Worm (Caenorhabditis elegans): ENCODE measurements around the gene mecr-1.

Gene mecr-1

DNA sequence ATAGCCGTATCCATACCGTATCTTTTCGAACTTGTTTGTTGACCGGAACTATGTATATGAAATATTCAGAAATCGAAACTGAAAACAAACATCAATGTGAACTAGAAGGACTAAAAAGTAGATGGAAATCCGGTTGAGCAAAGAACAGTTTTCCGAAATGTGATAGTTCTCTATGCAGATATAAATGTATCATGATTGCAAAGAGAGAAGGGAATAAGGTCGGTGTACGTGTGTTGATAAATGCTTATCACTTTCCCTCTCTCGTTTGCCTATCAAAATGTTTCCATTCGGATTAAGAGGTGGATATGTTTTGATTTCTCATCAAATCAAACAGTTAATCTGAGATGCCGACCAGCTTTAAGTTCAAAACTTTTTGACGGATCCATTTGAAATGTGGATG lies 38.9 kb downstream of the mecr-1 start:
- no peak for TF ChIP-seq pes-1 (GFP tag; IDR thresholded peaks at IDR 0.05)
- TF ChIP-seq ets-7 (tag; optimal IDR thresholded peaks at IDR 0.05) = no peak
- TF ChIP-seq ama-1 (optimal IDR thresholded peaks at IDR 0.05) = no peak
- no peak for TF ChIP-seq tra-4 (tag; optimal IDR thresholded peaks at IDR 0.05)
- TF ChIP-seq F13C5.2 (tag; optimal IDR thresholded peaks at IDR 0.05) = no peak
- no peak for TF ChIP-seq tbx-11 (GFP tag; IDR thresholded peaks at IDR 0.05)
- TF ChIP-seq flt-1 (GFP tag; IDR thresholded peaks at IDR 0.05) = no peak
- TF ChIP-seq ceh-36 (tag; optimal IDR thresholded peaks at IDR 0.05) = no peak
- no peak for TF ChIP-seq hmg-4 (GFP tag; optimal IDR thresholded peaks at IDR 0.05)
- TF ChIP-seq tbx-37 (GFP tag; conservative IDR thresholded peaks at IDR 0.05) = no peak
- no peak for TF ChIP-seq sea-1 (GFP tag; conservative IDR thresholded peaks at IDR 0.05)
- TF ChIP-seq ceh-13 (GFP tag; optimal IDR thresholded peaks at IDR 0.05) = no peak

DNA sequence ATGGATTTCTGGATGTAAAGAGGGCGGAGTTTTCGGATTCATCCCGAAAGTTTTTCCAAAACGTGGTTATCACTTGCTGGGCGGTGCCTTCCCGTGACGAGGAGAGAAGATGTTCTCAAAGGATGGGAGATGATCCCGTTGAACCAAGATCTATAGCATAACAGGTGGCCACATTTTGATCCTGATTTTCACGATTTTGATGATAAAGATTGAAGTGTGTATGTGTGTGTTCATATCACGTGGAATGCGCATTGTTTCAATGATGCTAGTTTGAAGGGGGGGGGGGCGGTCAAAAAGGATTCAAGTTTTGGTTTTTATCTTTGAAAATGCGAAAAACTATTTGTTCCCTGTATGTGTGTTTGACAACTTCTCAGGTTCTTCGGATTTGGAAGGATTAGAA lies 41.9 kb downstream of the mecr-1 start, which contains the start of gene mltn-1:
mltn-1 (minus strand) TSS at position 22 of the 400 bp plus-strand sequence.
- TF ChIP-seq aly-1 (tag; optimal IDR thresholded peaks at IDR 0.05) (no peak), F13C5.2 (tag; optimal IDR thresholded peaks at IDR 0.05) (no peak), ceh-13 (GFP tag; optimal IDR thresholded peaks at IDR 0.05) (no peak), hmbx-1 (tag; optimal IDR thresholded peaks at IDR 0.05) (no peak), tbx-37 (GFP tag; conservative IDR thresholded peaks at IDR 0.05) (no peak), hnd-1 (tag; optimal IDR thresholded peaks at IDR 0.05) (no peak), scrt-1 (GFP tag; IDR thresholded peaks at IDR 0.05) (no peak), flt-1 (GFP tag; IDR thresholded peaks at IDR 0.05) (no peak), ets-7 (tag; optimal IDR thresholded peaks at IDR 0.05) (no peak), tbx-11 (GFP tag; IDR thresholded peaks at IDR 0.05) (no peak), sea-1 (GFP tag; conservative IDR thresholded peaks at IDR 0.05) (no peak), ama-1 (optimal IDR thresholded peaks at IDR 0.05) (no peak), ceh-36 (tag; optimal IDR thresholded peaks at IDR 0.05) (no peak)

DNA sequence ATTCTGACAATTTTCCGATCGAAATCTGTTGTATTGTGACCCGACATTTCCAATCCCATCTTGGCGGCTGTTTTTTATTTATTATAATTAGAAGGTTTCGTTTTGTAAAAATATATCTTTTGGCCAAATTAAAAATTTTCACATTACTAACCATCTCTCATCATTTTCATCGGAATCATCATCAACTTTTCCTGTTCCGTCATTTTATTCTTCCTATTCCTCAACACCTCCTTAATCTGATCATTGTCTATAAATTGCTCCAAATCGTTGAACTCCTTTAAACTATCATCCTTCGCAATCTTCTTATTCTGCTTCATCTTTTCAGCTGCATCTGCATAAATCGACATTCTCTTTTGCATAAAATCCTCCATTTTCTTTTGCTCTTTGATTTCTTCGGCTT lies 44.7 kb downstream of the mecr-1 start:
- no peak for TF ChIP-seq tbx-11 (GFP tag; IDR thresholded peaks at IDR 0.05)
- no peak for TF ChIP-seq tra-4 (tag; optimal IDR thresholded peaks at IDR 0.05)
- TF ChIP-seq F13C5.2 (tag; optimal IDR thresholded peaks at IDR 0.05) = no peak
- no peak for TF ChIP-seq ets-7 (tag; optimal IDR thresholded peaks at IDR 0.05)
- TF ChIP-seq hmbx-1 (tag; optimal IDR thresholded peaks at IDR 0.05) = no peak
- TF ChIP-seq B0310.2 (tag; optimal IDR thresholded peaks at IDR 0.05) = no peak
- no peak for TF ChIP-seq aly-1 (tag; optimal IDR thresholded peaks at IDR 0.05)
- TF ChIP-seq sea-1 (GFP tag; conservative IDR thresholded peaks at IDR 0.05) = no peak
- no peak for TF ChIP-seq ceh-13 (GFP tag; optimal IDR thresholded peaks at IDR 0.05)
- TF ChIP-seq tbx-37 (GFP tag; conservative IDR thresholded peaks at IDR 0.05) = no peak
- TF ChIP-seq hnd-1 (tag; optimal IDR thresholded peaks at IDR 0.05) = no peak
- TF ChIP-seq scrt-1 (GFP tag; IDR thresholded peaks at IDR 0.05) = no peak
- no peak for TF ChIP-seq flt-1 (GFP tag; IDR thresholded peaks at IDR 0.05)
- TF ChIP-seq hmg-4 (GFP tag; optimal IDR thresholded peaks at IDR 0.05) = no peak

DNA sequence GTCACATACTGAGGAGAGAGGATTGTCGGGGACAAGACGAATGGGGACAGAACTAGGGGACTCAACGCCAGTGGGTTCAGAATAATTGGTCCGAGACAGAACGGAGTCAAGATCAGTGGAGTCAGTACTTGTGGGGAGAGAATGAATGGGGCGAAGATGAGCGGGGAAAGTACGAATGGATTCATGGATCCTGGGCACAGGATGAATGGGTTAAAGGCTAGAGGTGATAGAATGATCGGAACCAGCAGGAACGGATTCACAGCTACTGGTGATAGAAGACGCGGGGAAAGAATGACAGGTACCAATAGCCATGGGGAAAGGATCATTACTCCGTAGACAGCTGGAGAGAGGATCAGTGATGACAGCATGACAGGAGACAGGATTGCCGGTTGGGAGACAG lies 47.5 kb downstream of the mecr-1 start:
- no peak for TF ChIP-seq ceh-13 (GFP tag; optimal IDR thresholded peaks at IDR 0.05)
- TF ChIP-seq hnd-1 (tag; optimal IDR thresholded peaks at IDR 0.05) = no peak
- no peak for TF ChIP-seq hmbx-1 (tag; optimal IDR thresholded peaks at IDR 0.05)
- no peak for TF ChIP-seq aly-1 (tag; optimal IDR thresholded peaks at IDR 0.05)
- no peak for TF ChIP-seq scrt-1 (GFP tag; IDR thresholded peaks at IDR 0.05)
- TF ChIP-seq ets-7 (tag; optimal IDR thresholded peaks at IDR 0.05) = no peak
- TF ChIP-seq hmg-4 (GFP tag; optimal IDR thresholded peaks at IDR 0.05) = no peak
- TF ChIP-seq tbx-37 (GFP tag; conservative IDR thresholded peaks at IDR 0.05) = no peak
- TF ChIP-seq F13C5.2 (tag; optimal IDR thresholded peaks at IDR 0.05) = no peak
- no peak for TF ChIP-seq B0310.2 (tag; optimal IDR thresholded peaks at IDR 0.05)
